Worm (Caenorhabditis elegans): ENCODE results near the gene ZC196.2.

DNA sequence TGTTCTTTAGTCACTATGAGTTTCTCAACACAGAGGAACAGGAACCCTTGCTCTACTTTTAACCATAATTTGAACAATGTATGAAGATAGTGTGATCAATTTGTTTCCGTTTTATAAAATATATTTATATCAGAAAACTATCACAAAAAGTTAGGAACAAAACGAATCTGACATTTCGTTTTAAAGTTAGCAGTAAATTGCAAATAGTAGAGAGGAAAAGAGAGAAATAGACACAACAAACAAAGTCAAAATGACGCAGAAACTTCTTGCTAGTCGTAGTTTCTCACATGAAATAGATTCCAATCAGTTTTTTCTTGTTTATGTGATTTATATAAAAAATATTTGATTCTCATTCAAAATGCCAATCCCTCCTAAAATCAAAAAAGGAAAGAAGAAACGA lies 10.1 kb upstream of the ZC196.2 start, which contains the start of gene ZC196.5:
- TF ChIP-seq egl-27 (tag; optimal IDR thresholded peaks at IDR 0.05) (no peak), ceh-82 (tag; optimal IDR thresholded peaks at IDR 0.05) (no peak)
